Fruit fly (Drosophila melanogaster) whole organism, prepupa: ENCODE data around the gene witty.

Experiments
- Blimp-1 ChIP-seq: fragments of 200-800 bp; sonication (Bioruptor generic); optimal IDR thresholded peaks from 3 replicates; lab custom pipeline; 2017; ENCODE audit warnings: missing biosample characterization, missing genetic modification characterization, mild to moderate bottlenecking, moderate library complexity, missing genetic modification reagents
- CG11294 ChIP-seq: fragments of 200-800 bp; sonication (Bioruptor generic); IDR thresholded peaks from 2 replicates; pipeline ENCODE4 v1.3.6; 2022; ENCODE audit warnings: missing biosample characterization, missing genetic modification characterization
- CG11902 ChIP-seq: fragments of 200-800 bp; sonication (Bioruptor generic); optimal IDR thresholded peaks from 3 replicates; lab custom pipeline; 2016; ENCODE audit warnings: missing biosample characterization, missing genetic modification characterization
- CG15336 ChIP-seq: fragments of 200-800 bp; sonication (Bioruptor generic); IDR thresholded peaks from 2 replicates; pipeline ENCODE4 v1.3.6; 2022; ENCODE audit warnings: missing biosample characterization, missing genetic modification characterization
- CG1621 ChIP-seq: fragments of 200-800 bp; sonication (Bioruptor generic); optimal IDR thresholded peaks from 3 replicates; lab custom pipeline; 2018; ENCODE audit warnings: missing biosample characterization, mild to moderate bottlenecking, missing genetic modification characterization
- CG16779 ChIP-seq: fragments of 200-800 bp; sonication (Bioruptor generic); optimal IDR thresholded peaks from 3 replicates; lab custom pipeline; 2017; ENCODE audit warnings: missing biosample characterization, mild to moderate bottlenecking, missing genetic modification characterization
- CG3032 ChIP-seq: fragments of 200-800 bp; optimal IDR thresholded peaks from 2 replicates; lab custom pipeline; 2019; ENCODE audit warnings: missing biosample characterization, mild to moderate bottlenecking, missing genetic modification characterization, moderate library complexity
- CG31627 ChIP-seq: fragments of 200-800 bp; sonication (Bioruptor generic); optimal IDR thresholded peaks from 3 replicates; lab custom pipeline; 2016; ENCODE audit warnings: missing biosample characterization, missing genetic modification characterization
- CG32006 ChIP-seq: fragments of 200-800 bp; sonication (Bioruptor generic); optimal IDR thresholded peaks from 3 replicates; lab custom pipeline; 2017; ENCODE audit warnings: missing biosample characterization, mild to moderate bottlenecking, missing genetic modification characterization
- CG34406 ChIP-seq: fragments of 200-800 bp; sonication (Bioruptor generic); optimal IDR thresholded peaks from 3 replicates; lab custom pipeline; 2016; ENCODE audit warnings: missing biosample characterization, missing genetic modification characterization
- CG3919 ChIP-seq: fragments of 200-800 bp; sonication (Bioruptor generic); optimal IDR thresholded peaks from 3 replicates; lab custom pipeline; 2016; ENCODE audit warnings: missing biosample characterization, missing genetic modification characterization
- CG6163 ChIP-seq: fragments of 200-800 bp; sonication (Bioruptor generic); IDR thresholded peaks from 3 replicates; pipeline ENCODE4 v1.3.6; 2022; ENCODE audit warnings: missing biosample characterization, missing genetic modification characterization
- CG6792 ChIP-seq: fragments of 200-800 bp; sonication (Bioruptor generic); optimal IDR thresholded peaks from 3 replicates; lab custom pipeline; 2016; ENCODE audit warnings: missing biosample characterization, missing genetic modification characterization
- CG6808 ChIP-seq: fragments of 200-800 bp; sonication (Bioruptor generic); optimal IDR thresholded peaks from 3 replicates; lab custom pipeline; 2017; ENCODE audit warnings: missing biosample characterization, missing genetic modification characterization, mild to moderate bottlenecking, moderate library complexity, missing genetic modification reagents
- CG6854 ChIP-seq: fragments of 200-800 bp; sonication (Bioruptor generic); optimal IDR thresholded peaks from 2 replicates; lab custom pipeline; 2017; ENCODE audit warnings: missing biosample characterization, mild to moderate bottlenecking, missing genetic modification characterization
- CG7368 ChIP-seq: fragments of 200-800 bp; sonication (Bioruptor generic); optimal IDR thresholded peaks from 3 replicates; lab custom pipeline; 2016; ENCODE audit warnings: missing biosample characterization, missing genetic modification characterization
- CG8119 ChIP-seq: fragments of 200-800 bp; sonication (Bioruptor generic); IDR thresholded peaks from 3 replicates; pipeline ENCODE4 v1.3.6; 2022; ENCODE audit warnings: missing biosample characterization, missing genetic modification characterization
- CG9139 ChIP-seq: fragments of 200-800 bp; sonication (Bioruptor generic); optimal IDR thresholded peaks from 3 replicates; lab custom pipeline; 2017; ENCODE audit warnings: missing biosample characterization, mild to moderate bottlenecking, missing genetic modification characterization
- Eip78C ChIP-seq: fragments of 200-800 bp; sonication (Bioruptor generic); peaks from one replicate; lab custom pipeline; 2016; ENCODE audit warnings: missing biosample characterization, missing genetic modification characterization
- Eip93F ChIP-seq: fragments of 200-800 bp; sonication (Bioruptor generic); optimal IDR thresholded peaks from 2 replicates; lab custom pipeline; 2016; ENCODE audit warnings: missing biosample characterization, mild to moderate bottlenecking, missing genetic modification characterization
- Ets21C ChIP-seq: fragments of 200-800 bp; sonication (Bioruptor generic); optimal IDR thresholded peaks from 3 replicates; lab custom pipeline; 2016; ENCODE audit warnings: missing biosample characterization, missing genetic modification characterization
- Gug ChIP-seq: fragments of 200-800 bp; sonication (Bioruptor generic); IDR thresholded peaks from 2 replicates; pipeline ENCODE4 v1.3.6; 2022; ENCODE audit warnings: missing biosample characterization, missing genetic modification characterization
- Hr38 ChIP-seq: sonication (Bioruptor generic); optimal IDR thresholded peaks from 2 replicates; lab custom pipeline; 2016; ENCODE audit warnings: missing biosample characterization, missing genetic modification characterization
- OdsH ChIP-seq: fragments of 200-800 bp; sonication (Bioruptor generic); optimal IDR thresholded peaks from 3 replicates; lab custom pipeline; 2016; ENCODE audit warnings: missing biosample characterization, missing genetic modification characterization
- Smox ChIP-seq: fragments of 200-800 bp; sonication (Bioruptor generic); optimal IDR thresholded peaks from 3 replicates; lab custom pipeline; 2016; ENCODE audit warnings: missing biosample characterization, missing genetic modification characterization
- Sox102F ChIP-seq: fragments of 200-800 bp; sonication (Bioruptor generic); optimal IDR thresholded peaks from 2 replicates; lab custom pipeline; 2016; ENCODE audit warnings: missing biosample characterization, mild to moderate bottlenecking, missing genetic modification characterization
- Sox14 ChIP-seq: fragments of 200-800 bp; sonication (Bioruptor generic); optimal IDR thresholded peaks from 3 replicates; lab custom pipeline; 2016; ENCODE audit warnings: missing biosample characterization, missing genetic modification characterization
- achi ChIP-seq: fragments of 200-800 bp; sonication (Bioruptor generic); optimal IDR thresholded peaks from 3 replicates; lab custom pipeline; 2016; ENCODE audit warnings: missing biosample characterization, missing genetic modification characterization
- acj6 ChIP-seq: fragments of 200-800 bp; sonication (Bioruptor generic); optimal IDR thresholded peaks from 3 replicates; lab custom pipeline; 2016; ENCODE audit warnings: missing biosample characterization, missing genetic modification characterization
- dac ChIP-seq: fragments of 200-800 bp; sonication (Bioruptor generic); optimal IDR thresholded peaks from 2 replicates; lab custom pipeline; 2017; ENCODE audit warnings: missing biosample characterization, mild to moderate bottlenecking, missing genetic modification characterization
- eg ChIP-seq: fragments of 200-800 bp; sonication (Bioruptor generic); IDR thresholded peaks from 3 replicates; pipeline ENCODE4 v1.3.6; 2022; ENCODE audit warnings: missing biosample characterization, missing genetic modification characterization
- esn ChIP-seq: fragments of 200-800 bp; sonication (Bioruptor generic); optimal IDR thresholded peaks from 2 replicates; lab custom pipeline; 2016; ENCODE audit warnings: missing biosample characterization, mild to moderate bottlenecking, missing genetic modification characterization, moderate library complexity
- fd85E ChIP-seq: fragments of 200-800 bp; sonication (Bioruptor generic); optimal IDR thresholded peaks from 3 replicates; lab custom pipeline; 2016; ENCODE audit warnings: missing biosample characterization, missing genetic modification characterization
- fkh ChIP-seq: fragments of 200-800 bp; sonication (Bioruptor generic); optimal IDR thresholded peaks from 3 replicates; lab custom pipeline; 2017; ENCODE audit warnings: missing biosample characterization, mild to moderate bottlenecking, missing genetic modification characterization, moderate library complexity
- lz ChIP-seq: fragments of 200-800 bp; sonication (Bioruptor generic); optimal IDR thresholded peaks from 3 replicates; lab custom pipeline; 2016; ENCODE audit warnings: missing biosample characterization, missing genetic modification characterization
- net ChIP-seq: fragments of 200-800 bp; sonication (Bioruptor generic); optimal IDR thresholded peaks from 3 replicates; lab custom pipeline; 2016; ENCODE audit warnings: missing biosample characterization, missing genetic modification characterization
- spab ChIP-seq: fragments of 200-800 bp; sonication (Bioruptor generic); optimal IDR thresholded peaks from 2 replicates; lab custom pipeline; 2017; ENCODE audit warnings: missing biosample characterization, mild to moderate bottlenecking, missing genetic modification characterization, missing genetic modification reagents
- ss ChIP-seq, 2 experiments: fragments of 200-800 bp; sonication (Bioruptor generic); optimal IDR thresholded peaks; 2 replicates in 1 of 2; 3 replicates in 1 of 2; lab custom pipeline; 2017 to 2018; ENCODE audit warnings: mild to moderate bottlenecking in 2 of 2, missing biosample characterization in 2 of 2, missing genetic modification characterization in 2 of 2, moderate library complexity in 1 of 2
- svp ChIP-seq: fragments of 200-800 bp; sonication (Bioruptor generic); peaks from one replicate; lab custom pipeline; 2016; ENCODE audit warnings: missing biosample characterization, missing genetic modification characterization
- topi ChIP-seq: fragments of 200-800 bp; sonication (Bioruptor generic); optimal IDR thresholded peaks from 3 replicates; lab custom pipeline; 2016; ENCODE audit warnings: missing biosample characterization, missing genetic modification characterization
- vri ChIP-seq: fragments of 200-800 bp; sonication (Bioruptor generic); optimal IDR thresholded peaks from 3 replicates; lab custom pipeline; 2016; ENCODE audit warnings: missing biosample characterization, mild to moderate bottlenecking, missing genetic modification characterization

The witty gene

dm6 chr2L:8338039-8338438 is at the start of gene witty:
Gene witty, plus strand, starts transcription at chr2L:8338287.
- no peak for TF ChIP-seq CG15336 (GFP tag; lab: Robert Waterston, UW)
- no peak for TF ChIP-seq CG32006

dm6 chr2L:8289352-8290091 is 48.6 kb upstream of the witty start:
- TF ChIP-seq Gug (GFP tag; lab: Robert Waterston, UW) (no peak), CG34406 (GFP tag; lab: Kevin White, UChicago) (no peak), svp (GFP tag; lab: Kevin White, UChicago) (peak; percentile 76), CG6808 (GFP tag; lab: Kevin White, UChicago) (no peak), lz (GFP tag; lab: Kevin White, UChicago) (no peak), Blimp-1 (no peak), fkh (peak; percentile 73), CG11902 (GFP tag; lab: Kevin White, UChicago) (no peak), CG8119 (GFP tag; lab: Robert Waterston, UW) (no peak), achi (GFP tag; lab: Kevin White, UChicago) (no peak), dac (GFP tag; lab: Kevin White, UChicago) (no peak), CG1621 (no peak), Eip78C (GFP tag; lab: Kevin White, UChicago) (peak; percentile 54), CG11294 (GFP tag; lab: Robert Waterston, UW) (no peak), CG6792 (GFP tag; lab: Kevin White, UChicago) (no peak), Sox102F (no peak)

dm6 chr2L:8290092-8290424 is 48.0 kb upstream of the witty start:
- no peak for TF ChIP-seq esn (GFP tag; lab: Kevin White, UChicago)
- peak; percentile 35 for TF ChIP-seq Eip78C (GFP tag; lab: Kevin White, UChicago)

- TF ChIP-seq CG7368 (GFP tag; lab: Kevin White, UChicago) = peak; percentile 73
- peak; percentile 86 for TF ChIP-seq Smox (GFP tag; lab: Kevin White, UChicago)
- TF ChIP-seq CG6808 (GFP tag; lab: Kevin White, UChicago) = peak; percentile 84
- TF ChIP-seq CG6792 (GFP tag; lab: Kevin White, UChicago) = peak; percentile 86
- TF ChIP-seq svp (GFP tag; lab: Kevin White, UChicago) = peak; percentile 97
- TF ChIP-seq eg (GFP tag; lab: Robert Waterston, UW) = peak; percentile 85
- TF ChIP-seq dac (GFP tag; lab: Kevin White, UChicago) = no peak
- peak; percentile 85 for TF ChIP-seq Eip93F (GFP tag; lab: Kevin White, UChicago)
- TF ChIP-seq fkh = no peak
- peak; percentile 82 for TF ChIP-seq net
- peak; percentile 90 for TF ChIP-seq CG31627 (GFP tag; lab: Kevin White, UChicago)
- TF ChIP-seq spab (GFP tag; lab: Kevin White, UChicago) = peak; percentile 74
- peak; percentile 79 for TF ChIP-seq CG3032 (tag; lab: Kevin White, UChicago)
- peak; percentile 90 for TF ChIP-seq esn (GFP tag; lab: Kevin White, UChicago)
- TF ChIP-seq CG34406 (GFP tag; lab: Kevin White, UChicago) = peak; percentile 72
- peak; percentile 90 for TF ChIP-seq CG3919 (GFP tag; lab: Kevin White, UChicago)
- TF ChIP-seq Eip78C (GFP tag; lab: Kevin White, UChicago) = peak; percentile 95
- TF ChIP-seq lz (GFP tag; lab: Kevin White, UChicago) = peak; percentile 87
- peak; percentile 76 for TF ChIP-seq Gug (GFP tag; lab: Robert Waterston, UW)
- peak; percentile 79 for TF ChIP-seq Ets21C (GFP tag; lab: Kevin White, UChicago)
- TF ChIP-seq CG9139 = peak; percentile 74
- peak; percentile 86 to 87 for TF ChIP-seq ss (GFP tag; optimal IDR thresholded peaks at IDR 0.05; lab: Kevin White, UChicago)
- TF ChIP-seq fd85E (GFP tag; lab: Kevin White, UChicago) = peak; percentile 6
- TF ChIP-seq CG11294 (GFP tag; lab: Robert Waterston, UW) = peak; percentile 68
- peak; percentile 77 for TF ChIP-seq CG15336 (GFP tag; lab: Robert Waterston, UW)
- peak; percentile 46 for TF ChIP-seq CG16779 (tag; lab: Kevin White, UChicago)
- TF ChIP-seq CG6854 (GFP tag; lab: Kevin White, UChicago) = peak; percentile 78
- TF ChIP-seq CG32006 = peak; percentile 76
- peak; percentile 88 for TF ChIP-seq topi (GFP tag; lab: Kevin White, UChicago)
- peak; percentile 77 for TF ChIP-seq vri (GFP tag; lab: Kevin White, UChicago)
- peak; percentile 86 for TF ChIP-seq acj6
- TF ChIP-seq Hr38 = no peak
- peak; percentile 74 for TF ChIP-seq CG1621
- peak; percentile 95 for TF ChIP-seq CG6163 (GFP tag; lab: Robert Waterston, UW)
- TF ChIP-seq OdsH (GFP tag; lab: Kevin White, UChicago) = peak; percentile 83
- peak; percentile 66 for TF ChIP-seq Blimp-1
- peak; percentile 75 for TF ChIP-seq CG8119 (GFP tag; lab: Robert Waterston, UW)
- TF ChIP-seq Sox14 = peak; percentile 82
Observed at dm6 chr2L:8290653-8291233, 47.3 kb upstream of the witty start.
